Fruit fly (Drosophila melanogaster) whole organism, wandering third instar larva: ENCODE measurements around the gene CG6865.
A peak's percentile ranks its signal among the peaks of the same experiment; 100 is the strongest.

Experiments
- Abd-B ChIP-seq: fragments of >200 bp; optimal IDR thresholded peaks from 2 replicates; lab custom pipeline; 2017; ENCODE audit warnings: missing biosample characterization, missing genetic modification characterization
- CG32264 ChIP-seq: fragments of 200-800 bp; sonication (Bioruptor generic); optimal IDR thresholded peaks from 2 replicates; lab custom pipeline; 2016; ENCODE audit warnings: missing biosample characterization, missing genetic modification characterization
- CG9705 ChIP-seq: fragments of 200-800 bp; sonication (Bioruptor generic); optimal IDR thresholded peaks from 2 replicates; lab custom pipeline; 2018; ENCODE audit warnings: missing biosample characterization, mild to moderate bottlenecking, missing genetic modification characterization
- CrebA ChIP-seq: fragments of 200-800 bp; sonication (Bioruptor generic); optimal IDR thresholded peaks from 2 replicates; lab custom pipeline; 2016; ENCODE audit warnings: missing biosample characterization, mild to moderate bottlenecking, missing genetic modification characterization, borderline replicate concordance
- Dif ChIP-seq: fragments of 200-275, 200-300 bp; sonication (Bioruptor generic); optimal IDR thresholded peaks from 2 replicates; lab custom pipeline; 2018; ENCODE audit warnings: missing biosample characterization, missing genetic modification characterization; ENCODE audit not compliant: partially characterized antibody
- GATAd ChIP-seq: sonication (Bioruptor generic); optimal IDR thresholded peaks from 2 replicates; lab custom pipeline; 2016; ENCODE audit warnings: missing biosample characterization, missing genetic modification characterization
- HLH106 ChIP-seq: fragments of 200-800 bp; optimal IDR thresholded peaks from 3 replicates; lab custom pipeline; 2019; ENCODE audit warnings: missing biosample characterization, mild to moderate bottlenecking, missing genetic modification characterization, moderate library complexity
- Hnf4 ChIP-seq: fragments of 200-800 bp; sonication (Bioruptor generic); optimal IDR thresholded peaks from 2 replicates; lab custom pipeline; 2016; ENCODE audit warnings: missing biosample characterization, mild to moderate bottlenecking, missing genetic modification characterization
- Hr78 ChIP-seq: fragments of >200 bp; optimal IDR thresholded peaks from 2 replicates; lab custom pipeline; 2017; ENCODE audit warnings: missing biosample characterization, missing genetic modification characterization
- Hr83 ChIP-seq: fragments of 200-300 bp; sonication (Bioruptor generic); optimal IDR thresholded peaks from 2 replicates; lab custom pipeline; 2016; ENCODE audit warnings: missing biosample characterization, mild to moderate bottlenecking, missing genetic modification characterization, moderate library complexity; ENCODE audit not compliant: poor library complexity, severe bottlenecking
- Jra ChIP-seq: sonication (Bioruptor generic); optimal IDR thresholded peaks from 2 replicates; lab custom pipeline; 2016; ENCODE audit warnings: missing biosample characterization, missing genetic modification characterization
- Mio ChIP-seq: sonication (Bioruptor generic); optimal IDR thresholded peaks from 2 replicates; lab custom pipeline; 2016; ENCODE audit warnings: missing biosample characterization, missing genetic modification characterization
- Myc ChIP-seq: fragments of >200 bp; optimal IDR thresholded peaks from 2 replicates; lab custom pipeline; 2017
- N ChIP-seq: fragments of >200 bp; optimal IDR thresholded peaks from 2 replicates; lab custom pipeline; 2018; ENCODE audit warnings: missing biosample characterization, missing external identifiers, missing genetic modification characterization
- Rel ChIP-seq, 2 experiments: fragments of 200-800 bp; sonication (Bioruptor generic) in 1 of 2; optimal IDR thresholded peaks; 2 replicates in 1 of 2; 3 replicates in 1 of 2; lab custom pipeline; 2016 to 2019; ENCODE audit warnings: mild to moderate bottlenecking in 2 of 2, missing biosample characterization in 2 of 2, missing genetic modification characterization in 2 of 2, moderate library complexity in 1 of 2
- Sp1 ChIP-seq: fragments of 200-800 bp; sonication (Bioruptor generic); optimal IDR thresholded peaks from 3 replicates; lab custom pipeline; 2019; ENCODE audit warnings: missing biosample characterization, mild to moderate bottlenecking, missing genetic modification characterization, moderate library complexity
- Vsx2 ChIP-seq: fragments of 200-300, 225-300 bp; sonication (Bioruptor generic); optimal IDR thresholded peaks from 2 replicates; lab custom pipeline; 2018; ENCODE audit warnings: missing biosample characterization, missing genetic modification characterization; ENCODE audit not compliant: partially characterized antibody
- br ChIP-seq: fragments of 200-800 bp; sonication (Bioruptor generic); optimal IDR thresholded peaks from 2 replicates; lab custom pipeline; 2016; ENCODE audit warnings: missing biosample characterization, missing genetic modification characterization
- brk ChIP-seq: fragments of 200-800 bp; sonication (Bioruptor generic); optimal IDR thresholded peaks from 2 replicates; lab custom pipeline; 2016; ENCODE audit warnings: missing biosample characterization, mild to moderate bottlenecking, missing genetic modification characterization
- dl ChIP-seq, 2 experiments: fragments of 175-275, 200-275 bp in 1 of 2; fragments of 200-275 bp in 1 of 2; sonication (Bioruptor generic); optimal IDR thresholded peaks; lab custom pipeline; 2018; ENCODE audit warnings: mild to moderate bottlenecking in 2 of 2, missing biosample characterization in 2 of 2, missing genetic modification characterization in 2 of 2, moderate library complexity in 2 of 2; ENCODE audit not compliant: partially characterized antibody in 2 of 2, insufficient read depth in 1 of 2
- dmrt93B ChIP-seq: fragments of 200-800 bp; sonication (Bioruptor generic); optimal IDR thresholded peaks from 2 replicates; lab custom pipeline; 2018; ENCODE audit warnings: missing biosample characterization, mild to moderate bottlenecking, missing genetic modification characterization
- dsf ChIP-seq: sonication (Bioruptor generic); optimal IDR thresholded peaks from 2 replicates; lab custom pipeline; 2016; ENCODE audit warnings: missing biosample characterization, missing genetic modification characterization, borderline replicate concordance
- ey ChIP-seq: fragments of 200-800 bp; sonication (Bioruptor generic); optimal IDR thresholded peaks from 2 replicates; lab custom pipeline; 2016; ENCODE audit warnings: missing biosample characterization, missing genetic modification characterization
- foxo ChIP-seq, 2 experiments: fragments of 200-800 bp; sonication (Bioruptor generic); optimal IDR thresholded peaks; 2 replicates in 1 of 2; 3 replicates in 1 of 2; lab custom pipeline; 2016 to 2017; ENCODE audit warnings: missing biosample characterization in 2 of 2, missing genetic modification characterization in 2 of 2
- h ChIP-seq: fragments of 200-800 bp; sonication (Bioruptor generic); optimal IDR thresholded peaks from 3 replicates; lab custom pipeline; 2016; ENCODE audit warnings: missing biosample characterization, mild to moderate bottlenecking, missing genetic modification characterization
- jim ChIP-seq: fragments of 175-275, 200-325 bp; sonication (Bioruptor generic); optimal IDR thresholded peaks from 2 replicates; lab custom pipeline; 2016; ENCODE audit warnings: missing biosample characterization, mild to moderate bottlenecking, missing genetic modification characterization
- lola ChIP-seq: fragments of >200 bp; optimal IDR thresholded peaks from 2 replicates; lab custom pipeline; 2017; ENCODE audit warnings: missing biosample characterization, missing genetic modification characterization
- pan ChIP-seq: fragments of >200 bp; optimal IDR thresholded peaks from 2 replicates; lab custom pipeline; 2017
- psq ChIP-seq: fragments of 200-800 bp; sonication (Bioruptor generic); optimal IDR thresholded peaks from 3 replicates; lab custom pipeline; 2017; ENCODE audit warnings: missing biosample characterization, mild to moderate bottlenecking, missing genetic modification characterization, moderate library complexity
- rgr ChIP-seq: fragments of 200-800 bp; sonication (Bioruptor generic); optimal IDR thresholded peaks from 3 replicates; lab custom pipeline; 2016; ENCODE audit warnings: missing biosample characterization, mild to moderate bottlenecking, missing genetic modification characterization
- sage ChIP-seq: fragments of 200-800 bp; sonication (Bioruptor generic); optimal IDR thresholded peaks from 2 replicates; lab custom pipeline; 2016; ENCODE audit warnings: missing biosample characterization, mild to moderate bottlenecking, missing genetic modification characterization
- sv ChIP-seq: fragments of 200-800 bp; sonication (Bioruptor generic); optimal IDR thresholded peaks from 3 replicates; lab custom pipeline; 2016; ENCODE audit warnings: missing biosample characterization, missing genetic modification characterization
- tai ChIP-seq: sonication (Bioruptor generic); optimal IDR thresholded peaks from 2 replicates; lab custom pipeline; 2016; ENCODE audit warnings: missing biosample characterization, missing genetic modification characterization
- usp ChIP-seq: fragments of >200 bp; optimal IDR thresholded peaks from 2 replicates; lab custom pipeline; 2017; ENCODE audit warnings: missing biosample characterization, missing genetic modification characterization
- woc ChIP-seq: sonication (Bioruptor generic); optimal IDR thresholded peaks from 2 replicates; lab custom pipeline; 2016; ENCODE audit warnings: missing biosample characterization, mild to moderate bottlenecking, missing genetic modification characterization

The CG6865 gene

DNA sequence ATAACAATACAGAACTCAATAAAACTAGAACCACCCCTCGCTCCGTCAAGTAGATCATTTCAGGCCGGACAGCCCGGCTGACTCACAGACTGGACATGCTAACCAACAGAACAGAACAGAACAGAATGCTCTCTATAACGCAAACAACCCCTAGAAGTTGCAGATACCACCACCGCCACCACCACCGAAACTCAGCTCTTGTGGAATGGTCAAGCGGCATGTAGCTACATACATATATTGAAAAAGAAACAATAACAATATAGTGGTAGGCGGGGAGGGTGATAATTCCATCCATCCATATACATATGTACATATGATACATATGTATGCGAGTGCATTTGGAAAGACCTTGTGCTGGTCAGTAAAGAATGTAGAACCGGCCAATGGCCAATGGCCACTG, 9.0 kb upstream of the CG6865 start:
- TF ChIP-seq HLH106 (tag; lab: Kevin White, UChicago) = no peak
- no peak for TF ChIP-seq pan (lab: Kevin White, UChicago)
- TF ChIP-seq Rel (GFP tag; optimal IDR thresholded peaks at IDR 0.05; lab: Kevin White, UChicago) = no peak
- TF ChIP-seq Rel (tag; optimal IDR thresholded peaks at IDR 0.05; lab: Kevin White, UChicago) = no peak
- TF ChIP-seq usp (GFP tag; lab: Kevin White, UChicago) = no peak
- TF ChIP-seq Sp1 = no peak
- TF ChIP-seq ey (GFP tag; lab: Kevin White, UChicago) = no peak
- no peak for TF ChIP-seq Abd-B
- TF ChIP-seq tai (GFP tag; lab: Kevin White, UChicago) = no peak
- no peak for TF ChIP-seq Dif (GFP tag; lab: Kevin White, UChicago)
- no peak for TF ChIP-seq dl (GFP tag; optimal IDR thresholded peaks at IDR 0.05; lab: Kevin White, UChicago; ENCODE audit: insufficient read depth in 1 of 2, partially characterized antibody in 2 of 2)

DNA sequence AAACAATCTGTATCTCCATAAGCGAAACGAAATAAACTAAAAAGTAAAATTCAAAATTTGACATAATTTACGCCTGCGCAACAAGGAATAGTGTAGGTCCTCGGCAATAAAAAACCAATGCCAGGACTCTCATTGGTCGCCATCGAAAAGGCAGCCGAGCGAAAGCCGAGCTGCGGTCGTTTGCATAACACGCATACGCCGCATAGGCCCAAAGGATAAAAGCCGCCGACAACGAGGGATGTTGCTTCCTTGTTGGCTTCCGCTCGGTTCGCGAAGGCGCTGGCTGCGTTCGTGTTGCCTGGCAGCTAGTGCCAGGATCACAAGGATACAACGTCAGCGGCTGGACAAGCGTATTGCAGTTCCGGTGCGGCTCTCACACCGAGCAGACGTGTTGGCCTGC, 3.0 kb upstream of the CG6865 start:
- TF ChIP-seq Myc (lab: Kevin White, UChicago) = no peak
- TF ChIP-seq dsf (GFP tag; lab: Kevin White, UChicago) = no peak
- TF ChIP-seq Hr83 (GFP tag; lab: Kevin White, UChicago) = no peak
- no peak for TF ChIP-seq Dif (GFP tag; lab: Kevin White, UChicago)
- TF ChIP-seq sv (GFP tag; lab: Kevin White, UChicago) = no peak
- TF ChIP-seq rgr (GFP tag; lab: Kevin White, UChicago) = no peak
- TF ChIP-seq ey (GFP tag; lab: Kevin White, UChicago) = no peak
- TF ChIP-seq usp (GFP tag; lab: Kevin White, UChicago) = no peak
- TF ChIP-seq N = no peak
- TF ChIP-seq Hr78 (GFP tag; lab: Kevin White, UChicago) = no peak
- TF ChIP-seq CG9705 = no peak
- no peak for TF ChIP-seq h
- TF ChIP-seq Jra (GFP tag; lab: Kevin White, UChicago) = no peak
- no peak for TF ChIP-seq HLH106 (tag; lab: Kevin White, UChicago)
- no peak for TF ChIP-seq foxo (GFP tag; optimal IDR thresholded peaks at IDR 0.05; lab: Kevin White, UChicago)
- no peak for TF ChIP-seq lola (GFP tag; lab: Kevin White, UChicago)
- no peak for TF ChIP-seq GATAd

DNA sequence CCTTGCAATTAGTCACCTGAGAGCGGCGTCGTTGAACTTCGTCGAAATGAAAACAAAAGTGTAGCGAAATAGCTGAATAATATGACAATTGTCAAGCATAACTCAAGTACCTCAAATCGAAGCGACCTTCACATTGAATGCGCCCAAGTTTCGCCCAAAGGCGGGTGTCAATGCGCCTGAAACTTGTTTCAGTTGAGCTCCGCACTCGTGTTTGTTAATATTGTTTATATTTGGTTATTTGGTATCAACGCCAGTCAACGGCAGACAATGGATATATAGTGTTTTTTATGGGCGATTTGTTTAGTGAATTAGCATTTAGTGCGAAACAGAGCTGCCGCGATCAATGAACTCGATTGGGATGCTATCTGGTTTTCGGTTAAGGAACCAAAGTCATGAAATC, 1.6 kb upstream of the CG6865 start:
- no peak for TF ChIP-seq tai (GFP tag; lab: Kevin White, UChicago)
- no peak for TF ChIP-seq brk (GFP tag; lab: Kevin White, UChicago)
- TF ChIP-seq GATAd = no peak
- no peak for TF ChIP-seq jim (GFP tag; lab: Kevin White, UChicago)
- no peak for TF ChIP-seq lola (GFP tag; lab: Kevin White, UChicago)
- no peak for TF ChIP-seq Hr78 (GFP tag; lab: Kevin White, UChicago)
- TF ChIP-seq rgr (GFP tag; lab: Kevin White, UChicago) = no peak

DNA sequence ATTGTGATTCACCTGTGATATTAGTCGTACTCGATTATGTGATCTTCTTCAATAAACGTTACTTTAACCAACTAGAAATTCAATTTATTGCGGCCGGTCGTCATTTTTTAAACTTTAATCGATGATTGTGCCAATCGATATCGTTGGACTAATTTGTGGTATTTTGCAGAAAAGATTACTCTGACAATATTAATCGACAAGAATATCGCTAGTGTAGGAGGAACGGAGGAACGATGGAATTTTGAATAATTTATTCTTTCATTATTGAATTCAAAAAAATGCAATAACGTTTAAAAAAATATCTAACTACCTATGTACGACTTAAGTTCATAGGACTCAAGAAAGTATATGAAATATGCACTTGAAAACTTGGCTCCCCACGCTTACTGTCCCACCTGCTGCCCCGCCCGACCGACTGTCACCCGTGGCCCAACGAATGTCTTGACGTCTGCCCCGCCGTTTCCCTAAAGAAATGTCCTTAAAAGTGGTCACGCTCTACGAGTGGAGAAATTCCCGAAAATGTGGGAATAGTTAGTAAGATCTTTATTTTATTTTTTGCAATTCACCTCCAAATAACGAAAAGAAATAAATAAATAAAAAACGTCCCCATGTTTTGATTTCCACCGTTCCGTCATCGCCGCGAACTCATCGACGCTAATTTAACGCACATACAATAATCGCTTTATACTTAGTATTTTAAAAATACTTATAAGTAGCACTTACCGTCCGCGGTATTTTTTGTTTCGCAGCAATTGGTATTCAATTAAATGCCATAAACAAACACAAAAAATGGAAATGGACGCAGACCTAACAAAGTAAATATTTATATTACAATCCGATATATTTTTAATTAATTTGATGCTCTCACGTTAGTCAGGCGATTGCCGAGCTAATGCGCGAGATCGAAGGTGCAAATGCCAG, 2.3 kb downstream of the CG6865 start, which contains the start of gene CG14074:
CG14074 (plus strand) TSS at position 779 of the 921 bp plus-strand sequence.
- TF ChIP-seq Mio (no peak), GATAd (no peak), h (no peak), HLH106 (tag; lab: Kevin White, UChicago) (no peak), CG32264 (GFP tag; lab: Kevin White, UChicago) (no peak), foxo (GFP tag; optimal IDR thresholded peaks at IDR 0.05; lab: Kevin White, UChicago) (no peak), lola (GFP tag; lab: Kevin White, UChicago) (no peak), sv (GFP tag; lab: Kevin White, UChicago) (no peak), Vsx2 (GFP tag; lab: Kevin White, UChicago) (no peak), brk (GFP tag; lab: Kevin White, UChicago) (peak; percentile 0), br (GFP tag; lab: Kevin White, UChicago) (no peak), Hnf4 (no peak), jim (GFP tag; lab: Kevin White, UChicago) (no peak), Rel (GFP tag; optimal IDR thresholded peaks at IDR 0.05; lab: Kevin White, UChicago) (no peak), Rel (tag; optimal IDR thresholded peaks at IDR 0.05; lab: Kevin White, UChicago) (peak; percentile 52), CrebA (no peak), ey (GFP tag; lab: Kevin White, UChicago) (no peak), psq (GFP tag; lab: Kevin White, UChicago) (no peak), woc (peak; percentile 11), dmrt93B (no peak), usp (GFP tag; lab: Kevin White, UChicago) (no peak), sage (GFP tag; lab: Kevin White, UChicago) (peak; percentile 64), CG9705 (no peak), rgr (GFP tag; lab: Kevin White, UChicago) (no peak), Hr83 (GFP tag; lab: Kevin White, UChicago) (no peak), pan (lab: Kevin White, UChicago) (no peak)
